Worm (Caenorhabditis elegans) whole organism, L1 larva: ENCODE measurements around the gene ZC250.2.
A peak's percentile ranks its signal among the peaks of the same experiment; 100 is the strongest.

Experiments used
- C34B4.2 ChIP-seq: sonication (generic microtip); optimal IDR thresholded peaks from 2 replicates; lab custom pipeline; 2017; ENCODE audit warnings: mild to moderate bottlenecking, missing genetic modification characterization, missing compliant biosample characterization
- aha-1 ChIP-seq: fragments of 150-350 bp; optimal IDR thresholded peaks from 2 replicates; lab custom pipeline; 2014; ENCODE audit warnings: missing biosample characterization, missing genetic modification characterization
- blmp-1 ChIP-seq: fragments of 150-350 bp; optimal IDR thresholded peaks from 2 replicates; lab custom pipeline; 2014; ENCODE audit warnings: missing biosample characterization, missing genetic modification characterization
- ceh-8 ChIP-seq: fragments of 200-800 bp; sonication (Bioruptor generic); optimal IDR thresholded peaks from 2 replicates; lab custom pipeline; 2018; ENCODE audit warnings: mild to moderate bottlenecking, missing genetic modification characterization, moderate library complexity, missing compliant biosample characterization
- ceh-82 ChIP-seq, 3 experiments: fragments of 150-350 bp in 1 of 3; sonication (generic microtip) in 2 of 3; optimal IDR thresholded peaks; 2 replicates each; lab custom pipeline; 2014 to 2017; ENCODE audit warnings: missing biosample characterization in 3 of 3, missing genetic modification characterization in 3 of 3
- ces-1 ChIP-seq: fragments of 150-350 bp; optimal IDR thresholded peaks from 2 replicates; lab custom pipeline; 2014; ENCODE audit warnings: missing biosample characterization, missing genetic modification reagents, missing genetic modification characterization
- dpl-1 ChIP-seq, 3 experiments: fragments of 150-350 bp in 2 of 3; sonication (generic microtip) in 1 of 3; optimal IDR thresholded peaks; 2 replicates each; lab custom pipeline; 2014 to 2017; ENCODE audit warnings: missing biosample characterization in 3 of 3, missing genetic modification characterization in 3 of 3, missing genetic modification reagents in 3 of 3
- dsc-1 ChIP-seq: sonication (generic microtip); optimal IDR thresholded peaks from 2 replicates; lab custom pipeline; 2016; ENCODE audit warnings: mild to moderate bottlenecking, missing genetic modification characterization, missing compliant biosample characterization
- efl-1 ChIP-seq, 4 experiments: fragments of 150-350 bp; optimal IDR thresholded peaks in 3 of 4; peaks in 1 of 4; 1 replicate in 1 of 4; 2 replicates in 3 of 4; lab custom pipeline; 2014; ENCODE audit warnings: missing biosample characterization in 2 of 4, missing genetic modification characterization in 2 of 4, missing genetic modification reagents in 2 of 4
- egl-13 ChIP-seq: sonication (generic microtip); optimal IDR thresholded peaks from 2 replicates; lab custom pipeline; 2016; ENCODE audit warnings: missing genotype, missing genetic modification reagents, missing genetic modification characterization, missing compliant biosample characterization
- elt-2 ChIP-seq: sonication (generic microtip); optimal IDR thresholded peaks from 2 replicates; lab custom pipeline; 2016; ENCODE audit warnings: missing genetic modification characterization, mild to moderate bottlenecking, inconsistent platforms, missing compliant biosample characterization, missing genetic modification reagents
- elt-3 ChIP-seq, 6 experiments: fragments of 150-350 bp in 1 of 6; sonication (generic microtip); optimal IDR thresholded peaks; 2 replicates each; lab custom pipeline; 2017 to 2018; ENCODE audit warnings: missing biosample characterization in 6 of 6, missing genetic modification characterization in 6 of 6, inconsistent platforms in 1 of 6
- fkh-4 ChIP-seq: sonication (generic microtip); optimal IDR thresholded peaks from 2 replicates; lab custom pipeline; 2016; ENCODE audit warnings: missing compliant biosample characterization, missing genetic modification characterization, borderline replicate concordance
- fos-1 ChIP-seq: fragments of 150-350 bp; optimal IDR thresholded peaks from 2 replicates; lab custom pipeline; 2014; ENCODE audit warnings: missing biosample characterization, missing genetic modification characterization
- grh-1 ChIP-seq: fragments of 200-800 bp; sonication (Bioruptor generic); IDR thresholded peaks from 2 replicates; pipeline ENCODE4 v1.3.6; 2022; ENCODE audit warnings: missing genetic modification reagents, missing genetic modification characterization, missing compliant biosample characterization
- hlh-17 ChIP-seq: fragments of 200-800 bp; sonication (Bioruptor generic); optimal IDR thresholded peaks from 2 replicates; lab custom pipeline; 2018; ENCODE audit warnings: missing genetic modification characterization, mild to moderate bottlenecking, missing compliant biosample characterization, moderate library complexity, borderline replicate concordance
- hpl-2 ChIP-seq: fragments of 150-350 bp; optimal IDR thresholded peaks from 2 replicates; lab custom pipeline; 2014; ENCODE audit warnings: missing biosample characterization, missing genetic modification reagents, missing genetic modification characterization
- isw-1 ChIP-seq: fragments of 200-800 bp; sonication (Bioruptor generic); IDR thresholded peaks from 2 replicates; pipeline ENCODE4 v1.3.6; 2022; ENCODE audit warnings: missing genetic modification characterization, missing compliant biosample characterization
- jun-1 ChIP-seq: fragments of 150-350 bp; optimal IDR thresholded peaks from 2 replicates; lab custom pipeline; 2014; ENCODE audit warnings: missing biosample characterization, missing genetic modification reagents, missing genetic modification characterization
- lin-13 ChIP-seq: fragments of 150-350 bp; optimal IDR thresholded peaks from 2 replicates; lab custom pipeline; 2014; ENCODE audit warnings: missing biosample characterization, missing genetic modification reagents, missing genetic modification characterization
- lin-14 ChIP-seq: fragments of 200-800 bp; sonication (Bioruptor generic); optimal IDR thresholded peaks from 2 replicates; lab custom pipeline; 2018; ENCODE audit warnings: mild to moderate bottlenecking, missing genetic modification characterization, moderate library complexity, missing compliant biosample characterization
- lin-15B ChIP-seq: fragments of 150-350 bp; sonication (generic microtip); optimal IDR thresholded peaks from 3 replicates; lab custom pipeline; 2014; ENCODE audit warnings: missing biosample characterization, missing genetic modification characterization
- lin-35 ChIP-seq, 2 experiments: fragments of 150-350 bp; optimal IDR thresholded peaks; 2 replicates each; lab custom pipeline; 2014; ENCODE audit warnings: missing biosample characterization in 2 of 2, missing genetic modification characterization in 2 of 2, missing genetic modification reagents in 2 of 2
- lsy-2 ChIP-seq, 2 experiments: fragments of 150-350 bp; optimal IDR thresholded peaks; 2 replicates each; lab custom pipeline; 2014; ENCODE audit warnings: missing biosample characterization in 2 of 2, missing genetic modification characterization in 2 of 2
- mdl-1 ChIP-seq, 2 experiments: fragments of 150-350 bp; optimal IDR thresholded peaks; 2 replicates each; lab custom pipeline; 2014 to 2017; ENCODE audit warnings: missing biosample characterization in 2 of 2, missing genetic modification characterization in 2 of 2, inconsistent platforms in 1 of 2
- nhr-19 ChIP-seq: fragments of 200-800 bp; sonication (Bioruptor generic); conservative IDR thresholded peaks from 2 replicates; pipeline ENCODE4 v1.3.6; 2022; ENCODE audit warnings: missing genetic modification characterization, missing compliant biosample characterization
- nhr-20 ChIP-seq: sonication (generic microtip); optimal IDR thresholded peaks from 2 replicates; lab custom pipeline; 2016; ENCODE audit warnings: mild to moderate bottlenecking, missing genetic modification characterization, missing compliant biosample characterization
- nhr-237 ChIP-seq: fragments of 150-350 bp; optimal IDR thresholded peaks from 2 replicates; lab custom pipeline; 2014; ENCODE audit warnings: missing biosample characterization, missing genetic modification characterization
- nhr-28 ChIP-seq: fragments of 150-350 bp; optimal IDR thresholded peaks from 2 replicates; lab custom pipeline; 2014; ENCODE audit warnings: missing biosample characterization, missing genetic modification characterization
- nhr-47 ChIP-seq: sonication (generic microtip); optimal IDR thresholded peaks from 2 replicates; lab custom pipeline; 2016; ENCODE audit warnings: mild to moderate bottlenecking, missing genetic modification characterization, moderate library complexity, missing compliant biosample characterization
- nhr-71 ChIP-seq: sonication (generic microtip); optimal IDR thresholded peaks from 2 replicates; lab custom pipeline; 2016; ENCODE audit warnings: mild to moderate bottlenecking, missing genetic modification characterization, moderate library complexity, missing compliant biosample characterization
- nhr-85 ChIP-seq: sonication (generic microtip); peaks from one replicate; lab custom pipeline; 2016; ENCODE audit warnings: missing genetic modification characterization, inconsistent platforms, missing compliant biosample characterization
- nhr-90 ChIP-seq: sonication (generic microtip); optimal IDR thresholded peaks from 2 replicates; lab custom pipeline; 2016; ENCODE audit warnings: mild to moderate bottlenecking, missing genetic modification characterization, missing compliant biosample characterization; ENCODE audit not compliant: poor library complexity
- rnt-1 ChIP-seq: sonication (generic microtip); optimal IDR thresholded peaks from 2 replicates; lab custom pipeline; 2016; ENCODE audit warnings: mild to moderate bottlenecking, missing genetic modification characterization, moderate library complexity, missing compliant biosample characterization
- skn-1 ChIP-seq: fragments of 150-350 bp; optimal IDR thresholded peaks from 2 replicates; lab custom pipeline; 2014; ENCODE audit warnings: missing biosample characterization, missing genetic modification characterization
- snu-23 ChIP-seq: sonication (generic microtip); optimal IDR thresholded peaks from 2 replicates; lab custom pipeline; 2016; ENCODE audit warnings: missing genetic modification characterization, missing compliant biosample characterization
- sox-4 ChIP-seq: sonication (generic microtip); optimal IDR thresholded peaks from 2 replicates; lab custom pipeline; 2016; ENCODE audit warnings: missing genetic modification characterization, missing compliant biosample characterization
- sptf-1 ChIP-seq: fragments of 150-350 bp; optimal IDR thresholded peaks from 2 replicates; lab custom pipeline; 2014; ENCODE audit warnings: missing biosample characterization, missing genetic modification characterization
- sup-37 ChIP-seq: fragments of 200-800 bp; sonication (Bioruptor generic); optimal IDR thresholded peaks from 2 replicates; lab custom pipeline; 2018; ENCODE audit warnings: mild to moderate bottlenecking, missing genetic modification characterization, missing compliant biosample characterization
- tbx-2 ChIP-seq: sonication (generic microtip); optimal IDR thresholded peaks from 2 replicates; lab custom pipeline; 2016; ENCODE audit warnings: missing genetic modification characterization, missing compliant biosample characterization
- tlp-1 ChIP-seq: fragments of 150-350 bp; optimal IDR thresholded peaks from 2 replicates; lab custom pipeline; 2014; ENCODE audit warnings: missing biosample characterization, missing genetic modification characterization
- unc-130 ChIP-seq: fragments of 150-350 bp; optimal IDR thresholded peaks from 2 replicates; lab custom pipeline; 2017; ENCODE audit warnings: missing biosample characterization, missing genetic modification characterization, inconsistent platforms
- unc-62 ChIP-seq: fragments of 150-350 bp; optimal IDR thresholded peaks from 2 replicates; lab custom pipeline; 2014; ENCODE audit warnings: missing biosample characterization, missing genetic modification reagents, missing genetic modification characterization
- unc-98 ChIP-seq: fragments of 200-800 bp; sonication (Bioruptor generic); IDR thresholded peaks from 2 replicates; pipeline ENCODE4 v1.3.6; 2022; ENCODE audit warnings: missing genetic modification characterization, missing compliant biosample characterization
- vab-15 ChIP-seq: sonication (generic microtip); optimal IDR thresholded peaks from 2 replicates; lab custom pipeline; 2017; ENCODE audit warnings: missing genotype, mild to moderate bottlenecking, missing genetic modification characterization, missing compliant biosample characterization
- xbp-1 ChIP-seq: sonication (generic microtip); optimal IDR thresholded peaks from 2 replicates; lab custom pipeline; 2016; ENCODE audit warnings: missing genetic modification characterization, missing compliant biosample characterization
- zag-1 ChIP-seq: fragments of 150-350 bp; optimal IDR thresholded peaks from 2 replicates; lab custom pipeline; 2014; ENCODE audit warnings: missing biosample characterization, missing genetic modification characterization
- zip-4 ChIP-seq: fragments of 200-800 bp; sonication (Bioruptor generic); optimal IDR thresholded peaks from 2 replicates; lab custom pipeline; 2018; ENCODE audit warnings: mild to moderate bottlenecking, missing genetic modification characterization, moderate library complexity, missing compliant biosample characterization
- ztf-11 ChIP-seq, 2 experiments: sonication (generic microtip); optimal IDR thresholded peaks; 2 replicates each; lab custom pipeline; 2016 to 2017; ENCODE audit warnings: missing genetic modification characterization in 2 of 2, missing biosample characterization in 1 of 2, missing compliant biosample characterization in 1 of 2
- ztf-4 ChIP-seq: fragments of 150-350 bp; optimal IDR thresholded peaks from 2 replicates; lab custom pipeline; 2014; ENCODE audit warnings: missing biosample characterization, missing genetic modification characterization

ZC250.2 gene

DNA sequence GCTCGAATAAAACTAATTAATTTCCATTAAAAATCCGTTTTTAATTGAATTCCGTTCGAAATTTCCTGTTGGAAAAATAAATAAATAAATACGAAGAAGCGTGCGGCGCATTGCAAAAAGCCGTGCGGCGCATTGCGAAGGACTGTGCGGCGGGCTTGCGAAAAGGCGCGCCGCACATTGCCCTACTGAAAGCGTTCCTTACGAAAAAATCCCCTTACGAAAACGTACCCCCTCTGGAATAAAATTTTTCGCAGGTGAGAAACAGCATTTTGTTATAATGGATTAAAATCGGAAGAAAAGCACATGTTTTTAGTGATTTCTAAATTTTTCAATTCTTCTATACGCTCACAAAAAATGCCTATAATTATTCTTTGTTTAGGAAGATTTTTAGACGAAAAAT lies 13.9 kb upstream of the ZC250.2 start:
- TF ChIP-seq nhr-19 (peak; percentile 70), isw-1 (GFP tag; lab: Robert Waterston, UW) (peak; percentile 25; the same call in 1 of the 2 replicates), grh-1 (GFP tag; lab: Robert Waterston, UW) (peak; percentile 57), nhr-85 (tag; lab: Kevin White, UChicago) (peak; percentile 25)

DNA sequence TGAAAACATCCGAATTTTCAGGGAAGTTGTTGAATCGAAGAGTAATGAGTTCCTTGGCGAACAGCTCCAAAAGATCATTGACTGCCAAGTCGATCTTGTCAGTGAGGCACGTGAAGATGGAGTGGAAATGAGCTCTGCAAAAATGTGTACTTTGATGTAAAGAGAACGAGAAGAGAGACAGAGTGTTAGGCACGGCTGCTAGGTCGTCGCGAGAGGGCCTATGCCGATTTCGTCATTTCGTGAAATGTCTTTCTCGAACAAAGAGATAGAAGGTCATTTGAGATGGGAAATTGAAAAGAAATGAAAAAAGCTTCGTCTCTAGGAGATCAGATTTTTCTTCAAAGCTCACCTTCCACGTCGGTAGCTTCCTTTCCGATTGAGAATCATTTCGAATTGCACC lies 12.1 kb upstream of the ZC250.2 start:
- TF ChIP-seq unc-62 (GFP tag; lab: Kevin White, UChicago) = no peak
- 0 out of 2 replicates have a peak, but pooled peaks have one; percentile 22 for TF ChIP-seq unc-98 (GFP tag; lab: Robert Waterston, UW)
- no peak for TF ChIP-seq ces-1 (GFP tag; lab: Kevin White, UChicago)
- no peak for TF ChIP-seq egl-13 (tag; lab: Kevin White, UChicago)
- TF ChIP-seq lin-13 = no peak
- TF ChIP-seq lsy-2 (tag; optimal IDR thresholded peaks at IDR 0.05; lab: Kevin White, UChicago) = peak in 1 of 2 experiments; percentile 39
- no peak for TF ChIP-seq dsc-1 (tag; lab: Kevin White, UChicago)
- TF ChIP-seq ztf-11 (tag; optimal IDR thresholded peaks at IDR 0.05; lab: Kevin White, UChicago) = no peak
- TF ChIP-seq sox-4 (tag; lab: Kevin White, UChicago) = no peak
- TF ChIP-seq elt-2 = no peak
- TF ChIP-seq grh-1 (GFP tag; lab: Robert Waterston, UW) = no peak
- TF ChIP-seq snu-23 (GFP tag; lab: Kevin White, UChicago) = peak; percentile 32
- no peak for TF ChIP-seq ceh-8 (GFP tag; lab: Kevin White, UChicago)
- TF ChIP-seq C34B4.2 (tag; lab: Kevin White, UChicago) = no peak
- no peak for TF ChIP-seq jun-1 (tag; lab: Kevin White, UChicago)
- peak; percentile 8 to 36 for TF ChIP-seq efl-1 (optimal IDR thresholded peaks at IDR 0.05; lab: Kevin White, UChicago)
- TF ChIP-seq efl-1 (GFP tag; optimal IDR thresholded peaks at IDR 0.05 in 1 of 2; lab: Kevin White, UChicago) = peak in 1 of 2 experiments; percentile 2
- TF ChIP-seq hlh-17 = no peak
- TF ChIP-seq unc-130 = peak; percentile 48
- no peak for TF ChIP-seq dpl-1 (GFP tag; optimal IDR thresholded peaks at IDR 0.05; lab: Kevin White, UChicago)
- TF ChIP-seq tlp-1 (tag; lab: Kevin White, UChicago) = no peak
- TF ChIP-seq hpl-2 (GFP tag; lab: Kevin White, UChicago) = no peak
- peak in 1 of 2 experiments; percentile 22 for TF ChIP-seq mdl-1 (tag; optimal IDR thresholded peaks at IDR 0.05; lab: Kevin White, UChicago)
- no peak for TF ChIP-seq lin-15B (tag; lab: Kevin White, UChicago)
- no peak for TF ChIP-seq nhr-28 (tag; lab: Kevin White, UChicago)
- TF ChIP-seq aha-1 (tag; lab: Kevin White, UChicago) = no peak
- TF ChIP-seq sup-37 (GFP tag; lab: Kevin White, UChicago) = no peak
- no peak for TF ChIP-seq blmp-1 (tag; lab: Kevin White, UChicago)
- no peak for TF ChIP-seq nhr-90 (tag; lab: Kevin White, UChicago)
- TF ChIP-seq nhr-85 (tag; lab: Kevin White, UChicago) = peak; percentile 48
- TF ChIP-seq nhr-237 (tag; lab: Kevin White, UChicago) = no peak
- TF ChIP-seq ztf-4 (tag; lab: Kevin White, UChicago) = no peak
- TF ChIP-seq lin-35 (GFP tag; optimal IDR thresholded peaks at IDR 0.05; lab: Kevin White, UChicago) = peak in 1 of 2 experiments; percentile 13
- no peak for TF ChIP-seq fos-1
- peak; percentile 68 for TF ChIP-seq rnt-1 (tag; lab: Kevin White, UChicago)
- TF ChIP-seq nhr-47 = no peak
- TF ChIP-seq nhr-71 (tag; lab: Kevin White, UChicago) = peak; percentile 54
- TF ChIP-seq skn-1 = peak; percentile 45
- TF ChIP-seq fkh-4 (tag; lab: Kevin White, UChicago) = no peak
- TF ChIP-seq vab-15 (tag; lab: Kevin White, UChicago) = no peak
- peak in 2 of 3 experiments; percentile 19 to 45 for TF ChIP-seq ceh-82 (tag; optimal IDR thresholded peaks at IDR 0.05; lab: Kevin White, UChicago)
- TF ChIP-seq nhr-20 (tag; lab: Kevin White, UChicago) = peak; percentile 27
- no peak for TF ChIP-seq zip-4 (GFP tag; lab: Kevin White, UChicago)
- no peak for TF ChIP-seq zag-1
- no peak for TF ChIP-seq xbp-1 (tag; lab: Kevin White, UChicago)
- TF ChIP-seq lin-14 (GFP tag; lab: Kevin White, UChicago) = peak; percentile 77
- TF ChIP-seq sptf-1 (tag; lab: Kevin White, UChicago) = no peak
- peak; percentile 63 for TF ChIP-seq nhr-19
- no peak for TF ChIP-seq tbx-2
- no peak for TF ChIP-seq elt-3 (tag; optimal IDR thresholded peaks at IDR 0.05; lab: Kevin White, UChicago)
- TF ChIP-seq, all 84 proteins: peak for 15
